Worm (Caenorhabditis elegans): ENCODE data around the gene T27C5.10.
"Not testable (repeated sequence)": the region's sequence is repeated elsewhere in the genome, so short reads cannot be mapped to it uniquely, and the experiment has no call there.

DNA sequence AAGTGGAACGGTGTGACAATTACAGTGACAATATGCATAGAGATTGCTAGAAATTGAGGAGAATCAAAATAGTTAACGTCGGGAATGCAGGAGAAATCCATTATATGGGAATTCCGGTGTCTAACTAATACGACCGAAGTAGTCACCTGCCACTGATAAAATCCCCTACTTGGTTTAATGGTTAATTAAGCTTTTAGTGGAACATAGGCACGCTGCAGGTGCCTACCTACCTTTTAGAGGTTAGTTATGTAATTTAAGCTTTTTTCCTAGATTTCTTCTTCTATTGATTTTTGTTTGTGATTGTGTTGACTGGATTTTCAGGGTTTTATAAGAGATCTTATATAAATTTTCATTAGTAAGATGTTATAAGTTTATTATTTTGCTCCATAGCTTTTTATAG is 26.2 kb upstream of the T27C5.10 start, which contains the start of gene srh-203:
- TF ChIP-seq fkh-3 (tag; optimal IDR thresholded peaks at IDR 0.05); Y79H2A.3 (GFP tag; conservative IDR thresholded peaks at IDR 0.05); nfya-2 (GFP tag; IDR thresholded peaks at IDR 0.05); sea-2 (GFP tag; IDR thresholded peaks at IDR 0.05); aptf-3 (GFP tag; IDR thresholded peaks at IDR 0.05); unc-130 (GFP tag; optimal IDR thresholded peaks at IDR 0.05); ceh-58 (GFP tag; IDR thresholded peaks at IDR 0.05); ceh-79 (tag; optimal IDR thresholded peaks at IDR 0.05); snpc-4 (GFP tag; optimal IDR thresholded peaks at IDR 0.05); snpc-4 (tag; optimal IDR thresholded peaks at IDR 0.05); sdz-38 (tag; optimal IDR thresholded peaks at IDR 0.05); die-1 (tag; optimal IDR thresholded peaks at IDR 0.05); Y56A3A.18 (GFP tag; IDR thresholded peaks at IDR 0.05); snpc-1.3 (tag; optimal IDR thresholded peaks at IDR 0.05; ENCODE audit: insufficient read depth); F55B11.4 (tag; optimal IDR thresholded peaks at IDR 0.05; ENCODE audit: borderline replicate concordance, insufficient read depth): not testable (repeated sequence)

All from whole organism, young adult.